Worm (Caenorhabditis elegans) whole organism, L1 larva: ENCODE data around the gene C26B9.3.

Source experiments
- C16A3.4 ChIP-seq: fragments of 150-350 bp; optimal IDR thresholded peaks from 2 replicates; lab custom pipeline; 2014; ENCODE audit warnings: missing biosample characterization, missing genetic modification characterization
- aha-1 ChIP-seq: fragments of 150-350 bp; optimal IDR thresholded peaks from 2 replicates; lab custom pipeline; 2014; ENCODE audit warnings: missing biosample characterization, missing genetic modification characterization
- blmp-1 ChIP-seq: fragments of 150-350 bp; optimal IDR thresholded peaks from 2 replicates; lab custom pipeline; 2014; ENCODE audit warnings: missing biosample characterization, missing genetic modification characterization
- ceh-63 ChIP-seq: fragments of 200-800 bp; sonication (Bioruptor generic); optimal IDR thresholded peaks from 2 replicates; lab custom pipeline; 2018; ENCODE audit warnings: mild to moderate bottlenecking, missing genetic modification characterization, missing compliant biosample characterization
- ceh-8 ChIP-seq: fragments of 200-800 bp; sonication (Bioruptor generic); optimal IDR thresholded peaks from 2 replicates; lab custom pipeline; 2018; ENCODE audit warnings: mild to moderate bottlenecking, missing genetic modification characterization, moderate library complexity, missing compliant biosample characterization
- ceh-88 ChIP-seq: fragments of 200-800 bp; sonication (Bioruptor generic); IDR thresholded peaks from 2 replicates; pipeline ENCODE4 v1.3.6; 2022; ENCODE audit warnings: missing genetic modification characterization, missing compliant biosample characterization
- ceh-90 ChIP-seq: sonication (generic microtip); optimal IDR thresholded peaks from 2 replicates; lab custom pipeline; 2016; ENCODE audit warnings: missing genetic modification characterization, missing compliant biosample characterization
- efl-3 ChIP-seq: fragments of 200-800 bp; sonication (Bioruptor generic); optimal IDR thresholded peaks from 2 replicates; lab custom pipeline; 2018; ENCODE audit warnings: mild to moderate bottlenecking, missing genetic modification characterization, missing compliant biosample characterization
- egl-27 ChIP-seq, 2 experiments: fragments of 150-350 bp in 1 of 2; sonication (generic microtip); optimal IDR thresholded peaks; 3 replicates each; lab custom pipeline; 2017 to 2018; ENCODE audit warnings: missing biosample characterization in 2 of 2, missing genetic modification characterization in 2 of 2, missing genetic modification reagents in 2 of 2
- elt-3 ChIP-seq, 6 experiments: fragments of 150-350 bp in 1 of 6; sonication (generic microtip); optimal IDR thresholded peaks; 2 replicates each; lab custom pipeline; 2017 to 2018; ENCODE audit warnings: missing biosample characterization in 6 of 6, missing genetic modification characterization in 6 of 6, inconsistent platforms in 1 of 6
- ets-5 ChIP-seq: fragments of 200-800 bp; sonication (Bioruptor generic); IDR thresholded peaks from 2 replicates; pipeline ENCODE4 v1.3.6; 2022; ENCODE audit warnings: missing genetic modification characterization, missing compliant biosample characterization
- fkh-10 ChIP-seq: sonication (generic microtip); optimal IDR thresholded peaks from 2 replicates; lab custom pipeline; 2017; ENCODE audit warnings: missing biosample characterization, missing genetic modification reagents, missing genetic modification characterization
- fkh-4 ChIP-seq: sonication (generic microtip); optimal IDR thresholded peaks from 2 replicates; lab custom pipeline; 2016; ENCODE audit warnings: missing compliant biosample characterization, missing genetic modification characterization, borderline replicate concordance
- fkh-8 ChIP-seq: sonication (generic microtip); optimal IDR thresholded peaks from 2 replicates; lab custom pipeline; 2016; ENCODE audit warnings: mild to moderate bottlenecking, missing genetic modification characterization, missing compliant biosample characterization
- grh-1 ChIP-seq: fragments of 200-800 bp; sonication (Bioruptor generic); IDR thresholded peaks from 2 replicates; pipeline ENCODE4 v1.3.6; 2022; ENCODE audit warnings: missing genetic modification reagents, missing genetic modification characterization, missing compliant biosample characterization
- hlh-17 ChIP-seq: fragments of 200-800 bp; sonication (Bioruptor generic); optimal IDR thresholded peaks from 2 replicates; lab custom pipeline; 2018; ENCODE audit warnings: missing genetic modification characterization, mild to moderate bottlenecking, missing compliant biosample characterization, moderate library complexity, borderline replicate concordance
- hlh-4 ChIP-seq: sonication (generic microtip); optimal IDR thresholded peaks from 2 replicates; lab custom pipeline; 2016; ENCODE audit warnings: mild to moderate bottlenecking, missing genetic modification characterization, missing compliant biosample characterization
- irx-1 ChIP-seq: sonication (generic microtip); optimal IDR thresholded peaks from 2 replicates; lab custom pipeline; 2016; ENCODE audit warnings: missing genetic modification characterization, missing compliant biosample characterization
- isw-1 ChIP-seq: fragments of 200-800 bp; sonication (Bioruptor generic); IDR thresholded peaks from 2 replicates; pipeline ENCODE4 v1.3.6; 2022; ENCODE audit warnings: missing genetic modification characterization, missing compliant biosample characterization
- lin-13 ChIP-seq: fragments of 150-350 bp; optimal IDR thresholded peaks from 2 replicates; lab custom pipeline; 2014; ENCODE audit warnings: missing biosample characterization, missing genetic modification reagents, missing genetic modification characterization
- lin-14 ChIP-seq: fragments of 200-800 bp; sonication (Bioruptor generic); optimal IDR thresholded peaks from 2 replicates; lab custom pipeline; 2018; ENCODE audit warnings: mild to moderate bottlenecking, missing genetic modification characterization, moderate library complexity, missing compliant biosample characterization
- lin-35 ChIP-seq, 2 experiments: fragments of 150-350 bp; optimal IDR thresholded peaks; 2 replicates each; lab custom pipeline; 2014; ENCODE audit warnings: missing biosample characterization in 2 of 2, missing genetic modification characterization in 2 of 2, missing genetic modification reagents in 2 of 2
- lir-3 ChIP-seq: sonication (generic microtip); optimal IDR thresholded peaks from 2 replicates; lab custom pipeline; 2016; ENCODE audit warnings: mild to moderate bottlenecking, missing genetic modification characterization, moderate library complexity, missing compliant biosample characterization; ENCODE audit not compliant: poor library complexity
- lsy-2 ChIP-seq, 2 experiments: fragments of 150-350 bp; optimal IDR thresholded peaks; 2 replicates each; lab custom pipeline; 2014; ENCODE audit warnings: missing biosample characterization in 2 of 2, missing genetic modification characterization in 2 of 2
- mdl-1 ChIP-seq, 2 experiments: fragments of 150-350 bp; optimal IDR thresholded peaks; 2 replicates each; lab custom pipeline; 2014 to 2017; ENCODE audit warnings: missing biosample characterization in 2 of 2, missing genetic modification characterization in 2 of 2, inconsistent platforms in 1 of 2
- mef-2 ChIP-seq: fragments of 150-350 bp; optimal IDR thresholded peaks from 2 replicates; lab custom pipeline; 2014; ENCODE audit warnings: missing biosample characterization, missing genetic modification characterization
- mep-1 ChIP-seq: fragments of 150-350 bp; optimal IDR thresholded peaks from 2 replicates; lab custom pipeline; 2014; ENCODE audit warnings: missing biosample characterization, missing genetic modification characterization
- nhr-11 ChIP-seq: fragments of 150-350 bp; optimal IDR thresholded peaks from 2 replicates; lab custom pipeline; 2014; ENCODE audit warnings: missing biosample characterization, missing genetic modification characterization
- nhr-20 ChIP-seq: sonication (generic microtip); optimal IDR thresholded peaks from 2 replicates; lab custom pipeline; 2016; ENCODE audit warnings: mild to moderate bottlenecking, missing genetic modification characterization, missing compliant biosample characterization
- nhr-237 ChIP-seq: fragments of 150-350 bp; optimal IDR thresholded peaks from 2 replicates; lab custom pipeline; 2014; ENCODE audit warnings: missing biosample characterization, missing genetic modification characterization
- nhr-85 ChIP-seq: sonication (generic microtip); peaks from one replicate; lab custom pipeline; 2016; ENCODE audit warnings: missing genetic modification characterization, inconsistent platforms, missing compliant biosample characterization
- nhr-90 ChIP-seq: sonication (generic microtip); optimal IDR thresholded peaks from 2 replicates; lab custom pipeline; 2016; ENCODE audit warnings: mild to moderate bottlenecking, missing genetic modification characterization, missing compliant biosample characterization; ENCODE audit not compliant: poor library complexity
- pag-3 ChIP-seq: sonication (generic microtip); optimal IDR thresholded peaks from 2 replicates; lab custom pipeline; 2017; ENCODE audit warnings: missing genetic modification characterization, mild to moderate bottlenecking, missing compliant biosample characterization, antibody characterized with exemption, borderline replicate concordance; ENCODE audit not compliant: insufficient read depth
- pax-3 ChIP-seq: fragments of 200-800 bp; sonication (Bioruptor generic); optimal IDR thresholded peaks from 2 replicates; lab custom pipeline; 2018; ENCODE audit warnings: mild to moderate bottlenecking, missing genetic modification characterization, moderate library complexity, missing compliant biosample characterization
- pqm-1 ChIP-seq: sonication (generic microtip); optimal IDR thresholded peaks from 3 replicates; lab custom pipeline; 2017; ENCODE audit warnings: missing biosample characterization, missing genetic modification characterization
- rnt-1 ChIP-seq: sonication (generic microtip); optimal IDR thresholded peaks from 2 replicates; lab custom pipeline; 2016; ENCODE audit warnings: mild to moderate bottlenecking, missing genetic modification characterization, moderate library complexity, missing compliant biosample characterization
- snu-23 ChIP-seq: sonication (generic microtip); optimal IDR thresholded peaks from 2 replicates; lab custom pipeline; 2016; ENCODE audit warnings: missing genetic modification characterization, missing compliant biosample characterization
- sox-4 ChIP-seq: sonication (generic microtip); optimal IDR thresholded peaks from 2 replicates; lab custom pipeline; 2016; ENCODE audit warnings: missing genetic modification characterization, missing compliant biosample characterization
- sptf-1 ChIP-seq: fragments of 150-350 bp; optimal IDR thresholded peaks from 2 replicates; lab custom pipeline; 2014; ENCODE audit warnings: missing biosample characterization, missing genetic modification characterization
- tlp-1 ChIP-seq: fragments of 150-350 bp; optimal IDR thresholded peaks from 2 replicates; lab custom pipeline; 2014; ENCODE audit warnings: missing biosample characterization, missing genetic modification characterization
- unc-130 ChIP-seq: fragments of 150-350 bp; optimal IDR thresholded peaks from 2 replicates; lab custom pipeline; 2017; ENCODE audit warnings: missing biosample characterization, missing genetic modification characterization, inconsistent platforms
- unc-86 ChIP-seq: sonication (generic microtip); optimal IDR thresholded peaks from 2 replicates; lab custom pipeline; 2016; ENCODE audit warnings: missing genetic modification characterization, missing compliant biosample characterization
- xbp-1 ChIP-seq: sonication (generic microtip); optimal IDR thresholded peaks from 2 replicates; lab custom pipeline; 2016; ENCODE audit warnings: missing genetic modification characterization, missing compliant biosample characterization
- zip-4 ChIP-seq: fragments of 200-800 bp; sonication (Bioruptor generic); optimal IDR thresholded peaks from 2 replicates; lab custom pipeline; 2018; ENCODE audit warnings: mild to moderate bottlenecking, missing genetic modification characterization, moderate library complexity, missing compliant biosample characterization

C26B9.3 gene

ce11 chrX:5337959-5338358 is at the start of gene C26B9.3:
TSS of gene C26B9.3 (plus strand) at chrX:5338301.
- TF ChIP-seq xbp-1 (tag; lab: Kevin White, UChicago), result no peak
- no peak for TF ChIP-seq nhr-11 (tag; lab: Kevin White, UChicago)
- TF ChIP-seq lsy-2 (tag; optimal IDR thresholded peaks at IDR 0.05; lab: Kevin White, UChicago), result no peak
- TF ChIP-seq hlh-4, result no peak
- TF ChIP-seq pqm-1, result no peak
- peak; percentile 98 for TF ChIP-seq blmp-1 (tag; lab: Kevin White, UChicago)
- no peak for TF ChIP-seq egl-27 (tag; optimal IDR thresholded peaks at IDR 0.05; lab: Kevin White, UChicago)
- TF ChIP-seq pax-3 (tag; lab: Kevin White, UChicago), result no peak
- no peak for TF ChIP-seq ets-5
- peak; percentile 3 for TF ChIP-seq lin-14 (GFP tag; lab: Kevin White, UChicago)
- TF ChIP-seq ceh-90 (tag; lab: Kevin White, UChicago), result no peak
- no peak for TF ChIP-seq tlp-1
- TF ChIP-seq irx-1 (tag; lab: Kevin White, UChicago), result no peak
- TF ChIP-seq mep-1 (tag; lab: Kevin White, UChicago), result peak; percentile 25
- no peak for TF ChIP-seq sptf-1 (tag; lab: Kevin White, UChicago)
- TF ChIP-seq rnt-1, result no peak
- no peak for TF ChIP-seq nhr-90

- TF ChIP-seq efl-3 (GFP tag; lab: Kevin White, UChicago), result no peak
- TF ChIP-seq nhr-85 (tag; lab: Kevin White, UChicago), result peak; percentile 18
- TF ChIP-seq hlh-17 (GFP tag; lab: Kevin White, UChicago), result no peak
- TF ChIP-seq ceh-63, result no peak
- TF ChIP-seq snu-23 (GFP tag; lab: Kevin White, UChicago), result no peak
Measured at ce11 chrX:5289106-5289505, 49.0 kb upstream of the C26B9.3 start.

ce11 chrX:5293862-5294261 is 44.2 kb upstream of the C26B9.3 start:
- TF ChIP-seq ets-5 (no peak), lin-14 (GFP tag; lab: Kevin White, UChicago) (peak; percentile 59)
- TF ChIP-seq, all 84 proteins: peak for 1

- TF ChIP-seq zip-4 (GFP tag; lab: Kevin White, UChicago) (no peak), mep-1 (tag; lab: Kevin White, UChicago) (no peak), isw-1 (no peak; the same call in 1 of the 2 replicates), ceh-8 (GFP tag; lab: Kevin White, UChicago) (peak; percentile 2), pag-3 (no peak), ceh-63 (no peak), snu-23 (GFP tag; lab: Kevin White, UChicago) (peak; percentile 64), fkh-8 (tag; lab: Kevin White, UChicago) (peak; percentile 55), mef-2 (tag; lab: Kevin White, UChicago) (no peak), nhr-20 (tag; lab: Kevin White, UChicago) (peak; percentile 49), C16A3.4 (tag; lab: Kevin White, UChicago) (peak; percentile 8), pax-3 (tag; lab: Kevin White, UChicago) (no peak), nhr-237 (tag; lab: Kevin White, UChicago) (no peak), fkh-10 (GFP tag; lab: Kevin White, UChicago) (no peak), hlh-4 (no peak), elt-3 (tag; optimal IDR thresholded peaks at IDR 0.05; lab: Kevin White, UChicago) (no peak), unc-86 (tag; lab: Kevin White, UChicago) (peak; percentile 58), fkh-4 (tag; lab: Kevin White, UChicago) (no peak), nhr-11 (tag; lab: Kevin White, UChicago) (no peak), lin-35 (GFP tag; optimal IDR thresholded peaks at IDR 0.05; lab: Kevin White, UChicago) (peak; percentile 28 to 30), sptf-1 (tag; lab: Kevin White, UChicago) (no peak), sox-4 (no peak), ceh-88 (GFP tag; lab: Robert Waterston, UW) (no peak), lin-13 (GFP tag; lab: Kevin White, UChicago) (peak; percentile 8), mdl-1 (tag; optimal IDR thresholded peaks at IDR 0.05; lab: Kevin White, UChicago) (peak in 1 of 2 experiments; percentile 32), lir-3 (tag; lab: Kevin White, UChicago) (no peak), grh-1 (GFP tag; lab: Robert Waterston, UW) (no peak), aha-1 (tag; lab: Kevin White, UChicago) (no peak), lsy-2 (tag; optimal IDR thresholded peaks at IDR 0.05; lab: Kevin White, UChicago) (peak; percentile 58 to 63), unc-130 (tag; lab: Kevin White, UChicago) (no peak)
Measured at ce11 chrX:5297942-5298611, 40.0 kb upstream of the C26B9.3 start, which contains the start of gene ift-81. TSS of gene ift-81 (plus strand) at chrX:5298561.
